Fruit fly (Drosophila melanogaster) whole organism, embryonic: ENCODE measurements around the gene alpha-Est9.

ENCODE experiments used
- Ada2b ChIP-seq: fragments of 200-800 bp; sonication (Bioruptor generic); IDR thresholded peaks from 2 replicates; pipeline ENCODE4 v1.3.6; 2022; ENCODE audit warnings: missing biosample characterization, missing genetic modification characterization
- CG12769 ChIP-seq: fragments of 200-800 bp; sonication (Bioruptor generic); optimal IDR thresholded peaks from 2 replicates; lab custom pipeline; 2019; ENCODE audit warnings: missing biosample characterization, mild to moderate bottlenecking, missing genetic modification characterization, moderate library complexity
- CG12942 ChIP-seq: fragments of 200-800 bp; sonication (Bioruptor generic); optimal IDR thresholded peaks from 3 replicates; lab custom pipeline; 2016; ENCODE audit warnings: missing biosample characterization, missing genetic modification characterization
- CG13296 ChIP-seq: fragments of 200-800 bp; sonication (Bioruptor generic); optimal IDR thresholded peaks from 3 replicates; lab custom pipeline; 2018; ENCODE audit warnings: missing biosample characterization, mild to moderate bottlenecking, missing genetic modification characterization
- CG13894 ChIP-seq: fragments of 200-800 bp; sonication (Bioruptor generic); optimal IDR thresholded peaks from 3 replicates; lab custom pipeline; 2018; ENCODE audit warnings: missing biosample characterization, mild to moderate bottlenecking, missing genetic modification characterization, moderate library complexity
- CG17359 ChIP-seq: fragments of 200-800 bp; sonication (Bioruptor generic); optimal IDR thresholded peaks from 3 replicates; lab custom pipeline; 2018; ENCODE audit warnings: missing biosample characterization, mild to moderate bottlenecking, missing genetic modification characterization, moderate library complexity
- CG2199 ChIP-seq: fragments of 200-800 bp; sonication (Bioruptor generic); IDR thresholded peaks from 3 replicates; pipeline ENCODE4 v1.3.6; 2022; ENCODE audit warnings: missing biosample characterization, missing genetic modification characterization
- CG30020 ChIP-seq: fragments of 200-800 bp; optimal IDR thresholded peaks from 2 replicates; lab custom pipeline; 2019; ENCODE audit warnings: missing biosample characterization, mild to moderate bottlenecking, missing genetic modification characterization, moderate library complexity
- CG31365 ChIP-seq: fragments of 200-800 bp; sonication (Bioruptor generic); optimal IDR thresholded peaks from 2 replicates; lab custom pipeline; 2018; ENCODE audit warnings: missing biosample characterization, mild to moderate bottlenecking, missing genetic modification characterization
- CG33213 ChIP-seq: fragments of 200-800 bp; sonication (Bioruptor generic); optimal IDR thresholded peaks from 3 replicates; lab custom pipeline; 2016; ENCODE audit warnings: missing biosample characterization, missing genetic modification characterization
- CG34376 ChIP-seq: fragments of 200-800 bp; sonication (Bioruptor generic); optimal IDR thresholded peaks from 2 replicates; lab custom pipeline; 2018; ENCODE audit warnings: missing biosample characterization, mild to moderate bottlenecking, missing genetic modification characterization
- CG3995 ChIP-seq: fragments of 200-800 bp; sonication (Bioruptor generic); optimal IDR thresholded peaks from 3 replicates; lab custom pipeline; 2016; ENCODE audit warnings: missing biosample characterization, missing genetic modification characterization
- CG6175 ChIP-seq: fragments of 200-800 bp; sonication (Bioruptor generic); IDR thresholded peaks from 3 replicates; pipeline ENCODE4 v1.3.6; 2022; ENCODE audit warnings: missing biosample characterization, missing genetic modification characterization
- CG6272 ChIP-seq: fragments of 200-800 bp; sonication (Bioruptor generic); IDR thresholded peaks from 2 replicates; pipeline ENCODE4 v1.3.6; 2022; ENCODE audit warnings: missing biosample characterization, missing genetic modification characterization
- CG8478 ChIP-seq: fragments of >200 bp; optimal IDR thresholded peaks from 2 replicates; lab custom pipeline; 2018
- Deaf1 ChIP-seq: fragments of 200-800 bp; optimal IDR thresholded peaks from 3 replicates; lab custom pipeline; 2019; ENCODE audit warnings: missing biosample characterization, mild to moderate bottlenecking, missing genetic modification characterization, moderate library complexity
- Dp ChIP-seq: fragments of 200-800 bp; sonication (Bioruptor generic); optimal IDR thresholded peaks from 2 replicates; lab custom pipeline; 2018; ENCODE audit warnings: missing biosample characterization, mild to moderate bottlenecking, missing genetic modification characterization, moderate library complexity
- Ets65A ChIP-seq: fragments of 200-800 bp; sonication (Bioruptor generic); peaks from one replicate; lab custom pipeline; 2016; ENCODE audit warnings: missing biosample characterization, missing genetic modification characterization
- H2.0 ChIP-seq: fragments of 200-800 bp; sonication (Bioruptor generic); IDR thresholded peaks from 2 replicates; pipeline ENCODE4 v1.3.6; 2022; ENCODE audit warnings: missing biosample characterization, missing genetic modification characterization
- Hr78 ChIP-seq, 2 experiments: fragments of 200-800 bp in 1 of 2; fragments of >200 bp in 1 of 2; sonication (Bioruptor generic) in 1 of 2; optimal IDR thresholded peaks; 2 replicates each; lab custom pipeline; 2017 to 2019; ENCODE audit warnings: missing biosample characterization in 2 of 2, missing genetic modification characterization in 2 of 2, mild to moderate bottlenecking in 1 of 2, moderate library complexity in 1 of 2
- MBD-R2 ChIP-seq: fragments of 200-800 bp; sonication (Bioruptor generic); IDR thresholded peaks from 2 replicates; pipeline ENCODE4 v1.3.6; 2022; ENCODE audit warnings: missing biosample characterization, missing genetic modification characterization
- Mes4 ChIP-seq: fragments of 200-800 bp; sonication (Bioruptor generic); optimal IDR thresholded peaks from 2 replicates; lab custom pipeline; 2016; ENCODE audit warnings: missing biosample characterization, missing genetic modification characterization
- Nf-YB ChIP-seq: fragments of 200-800 bp; sonication (Bioruptor generic); optimal IDR thresholded peaks from 3 replicates; lab custom pipeline; 2019; ENCODE audit warnings: missing biosample characterization, mild to moderate bottlenecking, missing genetic modification characterization, moderate library complexity
- Xrp1 ChIP-seq: fragments of 200-800 bp; sonication (Bioruptor generic); IDR thresholded peaks from 2 replicates; pipeline ENCODE4 v1.3.6; 2022; ENCODE audit warnings: missing biosample characterization, missing genetic modification characterization
- ac ChIP-seq: fragments of 200-800 bp; sonication (Bioruptor generic); optimal IDR thresholded peaks from 3 replicates; lab custom pipeline; 2017; ENCODE audit warnings: missing biosample characterization, mild to moderate bottlenecking, missing genetic modification characterization
- ato ChIP-seq: fragments of 200-800 bp; sonication (Bioruptor generic); IDR thresholded peaks from 2 replicates; pipeline ENCODE4 v1.3.6; 2022; ENCODE audit warnings: missing biosample characterization, missing genetic modification characterization; ENCODE audit not compliant: partially characterized antibody
- caup ChIP-seq: fragments of 200-800 bp; sonication (Bioruptor generic); optimal IDR thresholded peaks from 3 replicates; lab custom pipeline; 2017; ENCODE audit warnings: missing biosample characterization, mild to moderate bottlenecking, missing genetic modification characterization, moderate library complexity; ENCODE audit not compliant: severe bottlenecking
- chinmo ChIP-seq: fragments of 200-800 bp; sonication (Bioruptor generic); IDR thresholded peaks from 4 replicates; pipeline ENCODE4 v1.3.6; 2022; ENCODE audit warnings: missing biosample characterization, missing genetic modification characterization; ENCODE audit not compliant: partially characterized antibody
- croc ChIP-seq: fragments of 200-800 bp; sonication (Bioruptor generic); conservative IDR thresholded peaks from 3 replicates; pipeline ENCODE4 v1.3.6; 2022; ENCODE audit warnings: missing biosample characterization, missing genetic modification characterization
- crp ChIP-seq, 2 experiments: fragments of 200-800 bp; sonication (Bioruptor generic); optimal IDR thresholded peaks; 2 replicates in 1 of 2; 3 replicates in 1 of 2; lab custom pipeline; 2017; ENCODE audit warnings: missing biosample characterization in 2 of 2, missing genetic modification characterization in 2 of 2, mild to moderate bottlenecking in 1 of 2, moderate library complexity in 1 of 2
- eve ChIP-seq, 2 experiments: fragments of >200 bp; optimal IDR thresholded peaks; 2 replicates each; lab custom pipeline; 2017; ENCODE audit warnings: missing biosample characterization in 2 of 2, missing genetic modification characterization in 2 of 2
- grau ChIP-seq: fragments of 200-800 bp; optimal IDR thresholded peaks from 3 replicates; lab custom pipeline; 2019; ENCODE audit warnings: missing biosample characterization, mild to moderate bottlenecking, missing genetic modification characterization, moderate library complexity
- gro ChIP-seq: fragments of 200-800 bp; sonication (Bioruptor generic); optimal IDR thresholded peaks from 2 replicates; lab custom pipeline; 2016; ENCODE audit warnings: missing biosample characterization, missing genetic modification characterization
- insv ChIP-seq, 2 experiments: fragments of 200-800 bp; sonication (Bioruptor generic); optimal IDR thresholded peaks; 3 replicates each; lab custom pipeline; 2016 to 2018; ENCODE audit warnings: missing biosample characterization in 2 of 2, missing genetic modification characterization in 2 of 2
- ken ChIP-seq: fragments of 200-800 bp; sonication (Bioruptor generic); IDR thresholded peaks from 3 replicates; pipeline ENCODE4 v1.3.6; 2022; ENCODE audit warnings: missing biosample characterization, missing genetic modification characterization
- lab ChIP-seq: fragments of 200-800 bp; sonication (Bioruptor generic); optimal IDR thresholded peaks from 3 replicates; lab custom pipeline; 2017; ENCODE audit warnings: missing biosample characterization, missing genetic modification characterization, mild to moderate bottlenecking, moderate library complexity, missing genetic modification reagents
- pan ChIP-seq, 4 experiments: fragments of >200 bp in 3 of 4; fragments of 200-800 bp in 1 of 4; sonication (Bioruptor generic) in 1 of 4; optimal IDR thresholded peaks in 3 of 4; IDR thresholded peaks in 1 of 4; 2 replicates each; pipeline versions ENCODE4 v1.3.6 to Lab custom; 2017 to 2022; ENCODE audit warnings: missing biosample characterization in 2 of 4, missing genetic modification characterization in 2 of 4, mixed read lengths in 1 of 4
- sens ChIP-seq: fragments of 200-800 bp; sonication (Bioruptor generic); peaks from one replicate; lab custom pipeline; 2016; ENCODE audit warnings: missing biosample characterization, missing genetic modification characterization
- slbo ChIP-seq: fragments of 200-800 bp; sonication (Bioruptor generic); IDR thresholded peaks from 2 replicates; pipeline ENCODE4 v1.3.6; 2022; ENCODE audit warnings: missing biosample characterization, missing genetic modification characterization
- stwl ChIP-seq: fragments of 200-800 bp; sonication (Bioruptor generic); optimal IDR thresholded peaks from 3 replicates; lab custom pipeline; 2018; ENCODE audit warnings: missing biosample characterization, mild to moderate bottlenecking, missing genetic modification characterization, moderate library complexity
- sug ChIP-seq: fragments of 200-800 bp; optimal IDR thresholded peaks from 2 replicates; lab custom pipeline; 2019; ENCODE audit warnings: missing biosample characterization, mild to moderate bottlenecking, missing genetic modification characterization, moderate library complexity
- vnd ChIP-seq: fragments of 200-800 bp; sonication (Bioruptor generic); IDR thresholded peaks from 3 replicates; pipeline ENCODE4 v1.3.6; 2022; ENCODE audit warnings: missing biosample characterization, missing genetic modification characterization; ENCODE audit not compliant: partially characterized antibody
- wek ChIP-seq: fragments of 200-800 bp; sonication (Bioruptor generic); optimal IDR thresholded peaks from 3 replicates; lab custom pipeline; 2018; ENCODE audit warnings: missing biosample characterization, mild to moderate bottlenecking, missing genetic modification characterization, moderate library complexity

Gene alpha-Est9

DNA sequence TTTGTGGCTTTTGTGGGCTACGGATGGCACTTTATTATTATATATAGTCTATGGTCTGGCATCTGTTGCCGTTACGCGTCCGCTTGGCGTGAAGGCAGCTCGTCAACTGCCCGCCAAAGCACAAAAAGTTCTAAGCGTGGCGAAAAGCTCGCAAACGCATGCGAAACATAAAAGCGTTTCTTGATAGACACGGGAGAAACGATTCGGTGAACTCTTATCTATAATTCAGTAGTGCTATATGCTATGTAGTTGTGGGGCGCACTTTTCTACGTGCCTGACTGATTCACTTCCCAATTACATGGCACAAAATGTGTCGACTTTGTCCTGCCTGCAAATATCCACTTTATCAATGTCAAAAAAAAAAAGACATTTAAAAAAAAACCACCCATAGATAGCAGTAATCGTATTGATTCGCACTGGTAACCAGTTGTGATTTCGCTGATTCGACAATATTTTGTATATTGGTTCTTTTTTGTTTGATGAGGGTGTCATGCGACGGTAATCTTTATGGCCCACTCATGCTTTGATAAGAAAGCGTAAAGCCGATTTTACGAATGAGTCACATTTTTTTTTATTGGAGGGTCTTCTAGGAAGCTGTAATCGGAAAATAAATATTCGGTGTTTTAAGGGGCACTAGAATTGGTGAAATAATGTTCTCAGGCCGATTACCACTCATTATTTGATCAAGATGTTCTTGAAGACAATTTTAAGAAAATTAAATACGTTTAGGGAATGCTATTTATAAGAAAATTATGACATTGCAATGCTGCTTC, at the start of gene alpha-Est9 (continued):
- TF ChIP-seq caup (GFP tag; lab: Kevin White, UChicago) (peak; percentile 18), gro (GFP tag; lab: Kevin White, UChicago) (peak; percentile 23), grau (tag; lab: Kevin White, UChicago) (peak; percentile 11), eve (GFP tag; optimal IDR thresholded peaks at IDR 0.05; lab: Kevin White, UChicago) (peak in 1 of 2 experiments; percentile 14), CG13894 (tag; lab: Kevin White, UChicago) (peak; percentile 95), H2.0 (no peak), lab (GFP tag; lab: Kevin White, UChicago) (peak; percentile 77), sens (GFP tag; lab: Kevin White, UChicago) (peak; percentile 63), CG34376 (GFP tag; lab: Kevin White, UChicago) (peak; percentile 93), pan (optimal IDR thresholded peaks at IDR 0.05; lab: Kevin White, UChicago) (no peak), pan (GFP tag; optimal IDR thresholded peaks at IDR 0.05 in 1 of 2, IDR thresholded peaks at IDR 0.05 in 1 of 2) (peak in 1 of 2 experiments; percentile 4), wek (no peak)

DNA sequence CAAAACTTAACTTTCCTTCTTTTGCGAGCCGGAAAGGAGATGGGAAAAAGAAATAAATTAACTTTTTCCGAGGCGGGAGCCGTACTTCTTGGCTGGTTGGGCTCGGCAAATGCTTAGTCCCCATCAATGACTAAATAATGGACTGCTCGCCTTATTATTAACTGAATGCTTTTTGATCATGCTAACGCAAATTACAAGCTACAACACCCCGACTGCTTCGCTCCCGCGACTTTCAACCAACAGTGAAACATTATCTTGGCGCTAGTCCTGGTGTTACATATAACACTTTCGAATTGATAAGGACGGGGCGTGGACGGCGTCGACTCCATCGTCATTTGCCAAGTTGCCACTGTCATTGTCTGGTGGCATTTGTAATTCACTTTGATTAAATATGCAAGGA, 46.8 kb upstream of the alpha-Est9 start, which contains the start of gene CG45545:
CG45545 (plus strand) TSS at position 301 of the 400 bp plus-strand sequence.
- TF ChIP-seq CG6272 (GFP tag; lab: Robert Waterston, UW), result no peak
- no peak for TF ChIP-seq ac (GFP tag; lab: Kevin White, UChicago)
- 0 out of 3 replicates have a peak, but pooled peaks have one; percentile 25 for TF ChIP-seq vnd (GFP tag; lab: Robert Waterston, UW)
- no peak for TF ChIP-seq pan (optimal IDR thresholded peaks at IDR 0.05; lab: Kevin White, UChicago)
- no peak for TF ChIP-seq pan (GFP tag; optimal IDR thresholded peaks at IDR 0.05 in 1 of 2, IDR thresholded peaks at IDR 0.05 in 1 of 2)
- no peak for TF ChIP-seq MBD-R2
- no peak for TF ChIP-seq ato (GFP tag; lab: Robert Waterston, UW)
- TF ChIP-seq CG17359 (tag; lab: Kevin White, UChicago), result no peak
- no peak for TF ChIP-seq CG12942 (GFP tag; lab: Kevin White, UChicago)
- no peak for TF ChIP-seq CG8478 (lab: Kevin White, UChicago)
- no peak for TF ChIP-seq Xrp1 (GFP tag; lab: Robert Waterston, UW)
- no peak for TF ChIP-seq Ada2b (GFP tag; lab: Robert Waterston, UW)
- no peak for TF ChIP-seq croc
- no peak for TF ChIP-seq CG13296 (GFP tag; lab: Kevin White, UChicago)
- peak; percentile 7 for TF ChIP-seq Ets65A
- no peak for TF ChIP-seq Nf-YB
- no peak for TF ChIP-seq CG33213 (GFP tag; lab: Kevin White, UChicago)
- TF ChIP-seq CG30020 (tag; lab: Kevin White, UChicago), result no peak
- no peak for TF ChIP-seq crp (GFP tag; optimal IDR thresholded peaks at IDR 0.05; lab: Kevin White, UChicago)
- TF ChIP-seq, all 482 proteins: peak for 2

DNA sequence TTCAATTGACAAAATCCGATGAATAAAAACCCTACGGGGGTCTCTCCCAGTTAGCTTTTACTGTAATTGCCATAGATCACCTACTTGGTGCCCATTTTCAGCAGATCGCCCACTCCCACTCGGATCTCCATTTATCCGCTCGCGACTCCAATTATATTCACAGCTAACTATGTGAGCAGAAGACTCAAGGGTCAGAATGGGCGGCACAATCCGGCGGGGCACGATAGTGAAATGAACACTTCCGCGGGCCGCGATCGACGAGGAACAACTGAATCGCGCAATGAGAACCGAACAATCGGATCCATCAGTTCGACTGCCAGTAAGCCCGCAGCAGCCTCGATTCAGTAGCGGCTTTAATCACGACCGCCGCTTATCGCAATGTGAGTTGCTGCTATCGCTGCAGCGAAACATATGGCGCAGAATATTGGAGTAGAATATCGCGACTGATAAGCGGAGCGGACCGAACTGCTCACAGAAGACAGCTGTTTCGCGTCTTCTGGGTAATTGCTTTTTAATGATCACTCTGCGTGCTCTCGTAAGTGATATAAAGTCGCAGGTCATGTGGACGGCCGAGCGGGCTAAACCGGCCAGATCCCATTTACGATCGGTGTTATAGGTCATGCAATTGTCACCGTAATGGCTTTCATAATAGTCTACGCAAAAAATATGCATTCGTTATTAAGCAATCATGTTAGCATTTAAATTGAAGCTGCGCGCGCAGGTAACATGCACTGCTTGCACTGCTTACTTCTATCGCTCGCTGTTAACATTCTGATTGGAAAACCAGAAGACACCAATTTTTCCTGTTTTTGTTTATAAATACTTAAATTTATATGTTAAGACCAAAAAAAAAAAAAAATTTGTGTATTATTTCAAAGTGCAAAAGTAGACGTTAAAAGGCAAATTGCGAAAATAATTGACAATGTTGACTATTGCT, 44.2 kb upstream of the alpha-Est9 start, which contains the start of gene alpha-Est1:
alpha-Est1 (minus strand) TSS at position 317 of the 937 bp plus-strand sequence.
- TF ChIP-seq Hr78 (GFP tag; optimal IDR thresholded peaks at IDR 0.05; lab: Kevin White, UChicago) (peak in 1 of 2 experiments; percentile 15), Deaf1 (tag; lab: Kevin White, UChicago) (peak; percentile 72), slbo (GFP tag; lab: Robert Waterston, UW) (0 out of 2 replicates have a peak, but pooled peaks have one; percentile 10), stwl (tag; lab: Kevin White, UChicago) (peak; percentile 69), CG3995 (GFP tag; lab: Kevin White, UChicago) (peak; percentile 32), CG6175 (GFP tag; lab: Robert Waterston, UW) (0 out of 3 replicates have a peak, but pooled peaks have one; percentile 33), Dp (GFP tag; lab: Kevin White, UChicago) (peak; percentile 45), Mes4 (GFP tag; lab: Kevin White, UChicago) (no peak), CG12769 (tag; lab: Kevin White, UChicago) (no peak), ken (0 out of 3 replicates have a peak, but pooled peaks have one; percentile 22), chinmo (GFP tag; lab: Robert Waterston, UW) (peak; percentile 75; the same call in 2 of the 4 replicates), CG2199 (GFP tag; lab: Robert Waterston, UW) (0 out of 3 replicates have a peak, but pooled peaks have one; percentile 16), CG31365 (tag; lab: Kevin White, UChicago) (peak; percentile 89), sug (tag; lab: Kevin White, UChicago) (peak; percentile 94), sens (GFP tag; lab: Kevin White, UChicago) (peak; percentile 26), insv (GFP tag; optimal IDR thresholded peaks at IDR 0.05; lab: Kevin White, UChicago) (peak in 1 of 2 experiments; percentile 88)
